Fruit fly (Drosophila melanogaster) whole organism, embryonic: ENCODE data around the gene CG6254.

ENCODE experiments used
- Atf-2 ChIP-seq: fragments of 200-800 bp; sonication (Bioruptor generic); optimal IDR thresholded peaks from 2 replicates; lab custom pipeline; 2016; ENCODE audit warnings: missing biosample characterization, missing genetic modification characterization
- Bgb ChIP-seq: fragments of 200-800 bp; sonication (Bioruptor generic); IDR thresholded peaks from 2 replicates; pipeline ENCODE4 v1.3.6; 2022; ENCODE audit warnings: missing biosample characterization, missing genetic modification characterization; ENCODE audit not compliant: partially characterized antibody
- BtbVII ChIP-seq: fragments of 200-800 bp; sonication (Bioruptor generic); optimal IDR thresholded peaks from 3 replicates; lab custom pipeline; 2017; ENCODE audit warnings: missing biosample characterization, mild to moderate bottlenecking, missing genetic modification characterization
- CG11085 ChIP-seq: fragments of 200-800 bp; sonication (Bioruptor generic); IDR thresholded peaks from 2 replicates; pipeline ENCODE4 v1.3.6; 2022; ENCODE audit warnings: missing biosample characterization, missing genetic modification characterization
- CG12659 ChIP-seq: fragments of 200-800 bp; sonication (Bioruptor generic); optimal IDR thresholded peaks from 3 replicates; lab custom pipeline; 2017; ENCODE audit warnings: mild to moderate bottlenecking, missing biosample characterization, missing genetic modification reagents, missing genetic modification characterization
- CG13775 ChIP-seq: fragments of 200-800 bp; sonication (Bioruptor generic); optimal IDR thresholded peaks from 3 replicates; lab custom pipeline; 2017; ENCODE audit warnings: missing biosample characterization, mild to moderate bottlenecking, missing genetic modification characterization
- CG14667 ChIP-seq: fragments of 200-800 bp; sonication (Bioruptor generic); IDR thresholded peaks from 2 replicates; pipeline ENCODE4 v1.3.6; 2022; ENCODE audit warnings: missing biosample characterization, missing genetic modification characterization
- CG15073 ChIP-seq: fragments of 200-800 bp; sonication (Bioruptor generic); optimal IDR thresholded peaks from 2 replicates; lab custom pipeline; 2016; ENCODE audit warnings: missing biosample characterization, missing genetic modification characterization
- CG34224 ChIP-seq: fragments of 200-800 bp; sonication (Bioruptor generic); IDR thresholded peaks from 3 replicates; pipeline ENCODE4 v1.3.6; 2022; ENCODE audit warnings: missing biosample characterization, missing genetic modification characterization; ENCODE audit not compliant: partially characterized antibody
- CG4282 ChIP-seq: fragments of 200-800 bp; sonication (Bioruptor generic); optimal IDR thresholded peaks from 2 replicates; lab custom pipeline; 2016; ENCODE audit warnings: missing biosample characterization, missing genetic modification characterization
- CG4424 ChIP-seq: fragments of 200-800 bp; sonication (Bioruptor generic); optimal IDR thresholded peaks from 3 replicates; lab custom pipeline; 2016; ENCODE audit warnings: missing biosample characterization, missing genetic modification characterization
- CG5180 ChIP-seq: fragments of 200-800 bp; sonication (Bioruptor generic); optimal IDR thresholded peaks from 3 replicates; lab custom pipeline; 2017; ENCODE audit warnings: missing biosample characterization, missing genetic modification characterization, mild to moderate bottlenecking, moderate library complexity, missing genetic modification reagents
- CG7745 ChIP-seq: fragments of 200-800 bp; sonication (Bioruptor generic); optimal IDR thresholded peaks from 2 replicates; lab custom pipeline; 2018; ENCODE audit warnings: missing biosample characterization, mild to moderate bottlenecking, missing genetic modification characterization, moderate library complexity
- CG7963 ChIP-seq: fragments of 200-800 bp; sonication (Bioruptor generic); IDR thresholded peaks from 3 replicates; pipeline ENCODE4 v1.3.6; 2022; ENCODE audit warnings: missing biosample characterization, missing genetic modification characterization; ENCODE audit not compliant: partially characterized antibody
- CG7987 ChIP-seq: fragments of 200-800 bp; sonication (Bioruptor generic); optimal IDR thresholded peaks from 2 replicates; lab custom pipeline; 2018; ENCODE audit warnings: missing biosample characterization, mild to moderate bottlenecking, missing genetic modification characterization, moderate library complexity
- CG8359 ChIP-seq: fragments of 200-800 bp; sonication (Bioruptor generic); optimal IDR thresholded peaks from 2 replicates; lab custom pipeline; 2017; ENCODE audit warnings: missing biosample characterization, mild to moderate bottlenecking, missing genetic modification characterization, borderline replicate concordance
- CG8388 ChIP-seq: fragments of 200-800 bp; sonication (Bioruptor generic); optimal IDR thresholded peaks from 2 replicates; lab custom pipeline; 2019; ENCODE audit warnings: missing biosample characterization, mild to moderate bottlenecking, missing genetic modification characterization, moderate library complexity
- Dad ChIP-seq: fragments of 200-800 bp; sonication (Bioruptor generic); optimal IDR thresholded peaks from 3 replicates; lab custom pipeline; 2016; ENCODE audit warnings: missing biosample characterization, missing genetic modification characterization
- Dp ChIP-seq: fragments of 200-800 bp; sonication (Bioruptor generic); optimal IDR thresholded peaks from 2 replicates; lab custom pipeline; 2018; ENCODE audit warnings: missing biosample characterization, mild to moderate bottlenecking, missing genetic modification characterization, moderate library complexity
- Drgx ChIP-seq: fragments of 200-800 bp; sonication (Bioruptor generic); IDR thresholded peaks from 2 replicates; pipeline ENCODE4 v1.3.6; 2022; ENCODE audit warnings: missing biosample characterization, missing genetic modification characterization
- Fer1 ChIP-seq: fragments of 200-800 bp; sonication (Bioruptor generic); optimal IDR thresholded peaks from 2 replicates; lab custom pipeline; 2017; ENCODE audit warnings: missing biosample characterization, mild to moderate bottlenecking, missing genetic modification characterization
- Fer3 ChIP-seq: fragments of 200-800 bp; sonication (Bioruptor generic); optimal IDR thresholded peaks from 2 replicates; lab custom pipeline; 2018; ENCODE audit warnings: missing biosample characterization, mild to moderate bottlenecking, missing genetic modification characterization, moderate library complexity
- HLH3B ChIP-seq: fragments of 200-800 bp; sonication (Bioruptor generic); IDR thresholded peaks from 2 replicates; pipeline ENCODE4 v1.3.6; 2022; ENCODE audit warnings: missing biosample characterization, missing genetic modification characterization
- Hsf ChIP-seq: fragments of 200-800 bp; sonication (Bioruptor generic); optimal IDR thresholded peaks from 3 replicates; lab custom pipeline; 2016; ENCODE audit warnings: missing biosample characterization, missing genetic modification characterization
- Lhr ChIP-seq: fragments of 200-800 bp; sonication (Bioruptor generic); optimal IDR thresholded peaks from 3 replicates; lab custom pipeline; 2017; ENCODE audit warnings: mild to moderate bottlenecking, missing biosample characterization, missing genetic modification reagents, missing genetic modification characterization
- Med ChIP-seq: fragments of 200-800 bp; sonication (Bioruptor generic); peaks from one replicate; lab custom pipeline; 2016; ENCODE audit warnings: missing biosample characterization, missing genetic modification characterization, mild to moderate bottlenecking, inconsistent platforms, moderate library complexity
- Mrtf ChIP-seq: fragments of 200-800 bp; sonication (Bioruptor generic); IDR thresholded peaks from 3 replicates; pipeline ENCODE4 v1.3.6; 2022; ENCODE audit warnings: missing biosample characterization, missing genetic modification characterization
- Oaz ChIP-seq: fragments of 200-800 bp; sonication (Bioruptor generic); IDR thresholded peaks from 2 replicates; pipeline ENCODE4 v1.3.6; 2022; ENCODE audit warnings: missing biosample characterization, missing genetic modification characterization
- Tbp ChIP-seq: fragments of >200 bp; optimal IDR thresholded peaks from 2 replicates; lab custom pipeline; 2018; ENCODE audit warnings: missing biosample characterization, missing genetic modification characterization
- Trl ChIP-seq, 3 experiments: fragments of >200 bp in 2 of 3; fragments of 200-800 bp in 1 of 3; sonication (Bioruptor generic) in 1 of 3; optimal IDR thresholded peaks; 2 replicates in 1 of 3; 3 replicates in 2 of 3; lab custom pipeline; 2016 to 2017; ENCODE audit warnings: missing biosample characterization in 1 of 3, missing genetic modification characterization in 1 of 3
- ara ChIP-seq: fragments of 200-800 bp; sonication (Bioruptor generic); IDR thresholded peaks from 2 replicates; pipeline ENCODE4 v1.3.6; 2022; ENCODE audit warnings: missing biosample characterization, missing genetic modification characterization
- chinmo ChIP-seq: fragments of 200-800 bp; sonication (Bioruptor generic); IDR thresholded peaks from 4 replicates; pipeline ENCODE4 v1.3.6; 2022; ENCODE audit warnings: missing biosample characterization, missing genetic modification characterization; ENCODE audit not compliant: partially characterized antibody
- ci ChIP-seq: fragments of 200-800 bp; sonication (Bioruptor generic); IDR thresholded peaks from 3 replicates; pipeline ENCODE4 v1.3.6; 2022; ENCODE audit warnings: missing biosample characterization, missing genetic modification characterization
- gsb-n ChIP-seq: fragments of 200-800 bp; sonication (Bioruptor generic); optimal IDR thresholded peaks from 3 replicates; lab custom pipeline; 2018; ENCODE audit warnings: missing biosample characterization, mild to moderate bottlenecking, missing genetic modification characterization
- jigr1 ChIP-seq: fragments of 200-800 bp; sonication (Bioruptor generic); IDR thresholded peaks from 3 replicates; pipeline ENCODE4 v1.3.6; 2022; ENCODE audit warnings: missing biosample characterization, missing genetic modification characterization
- pnt ChIP-seq: fragments of 200-800 bp; sonication (Bioruptor generic); optimal IDR thresholded peaks from 3 replicates; lab custom pipeline; 2016; ENCODE audit warnings: missing biosample characterization, missing genetic modification characterization
- prd ChIP-seq, 3 experiments: fragments of >200 bp in 2 of 3; fragments of 200-800 bp in 1 of 3; sonication (Bioruptor generic) in 1 of 3; optimal IDR thresholded peaks in 2 of 3; IDR thresholded peaks in 1 of 3; 2 replicates in 2 of 3; 3 replicates in 1 of 3; pipeline versions ENCODE4 v1.3.6 to Lab custom; 2017 to 2022; ENCODE audit warnings: missing biosample characterization in 1 of 3, missing genetic modification characterization in 1 of 3
- pros ChIP-seq: fragments of 200-800 bp; sonication (Bioruptor generic); optimal IDR thresholded peaks from 3 replicates; lab custom pipeline; 2019; ENCODE audit warnings: missing biosample characterization, mild to moderate bottlenecking, missing genetic modification characterization, moderate library complexity
- psq ChIP-seq: fragments of 200-800 bp; sonication (Bioruptor generic); optimal IDR thresholded peaks from 2 replicates; lab custom pipeline; 2017; ENCODE audit warnings: missing biosample characterization, missing genetic modification characterization
- schlank ChIP-seq: fragments of 200-800 bp; sonication (Bioruptor generic); optimal IDR thresholded peaks from 2 replicates; lab custom pipeline; 2018; ENCODE audit warnings: missing biosample characterization, mild to moderate bottlenecking, missing genetic modification characterization
- tgo ChIP-seq: fragments of 200-800 bp; sonication (Bioruptor generic); IDR thresholded peaks from 3 replicates; pipeline ENCODE4 v1.3.6; 2022; ENCODE audit warnings: missing biosample characterization, missing genetic modification characterization
- tio ChIP-seq: fragments of 200-800 bp; sonication (Bioruptor generic); optimal IDR thresholded peaks from 2 replicates; lab custom pipeline; 2017; ENCODE audit warnings: missing biosample characterization, missing genetic modification characterization, inconsistent platforms
- trem ChIP-seq: fragments of 200-800 bp; optimal IDR thresholded peaks from 3 replicates; lab custom pipeline; 2019; ENCODE audit warnings: missing biosample characterization, mild to moderate bottlenecking, missing genetic modification characterization, moderate library complexity
- vvl ChIP-seq: fragments of 200-800 bp; sonication (Bioruptor generic); IDR thresholded peaks from 2 replicates; pipeline ENCODE4 v1.3.6; 2022; ENCODE audit warnings: missing biosample characterization, missing genetic modification characterization

CG6254 gene

DNA sequence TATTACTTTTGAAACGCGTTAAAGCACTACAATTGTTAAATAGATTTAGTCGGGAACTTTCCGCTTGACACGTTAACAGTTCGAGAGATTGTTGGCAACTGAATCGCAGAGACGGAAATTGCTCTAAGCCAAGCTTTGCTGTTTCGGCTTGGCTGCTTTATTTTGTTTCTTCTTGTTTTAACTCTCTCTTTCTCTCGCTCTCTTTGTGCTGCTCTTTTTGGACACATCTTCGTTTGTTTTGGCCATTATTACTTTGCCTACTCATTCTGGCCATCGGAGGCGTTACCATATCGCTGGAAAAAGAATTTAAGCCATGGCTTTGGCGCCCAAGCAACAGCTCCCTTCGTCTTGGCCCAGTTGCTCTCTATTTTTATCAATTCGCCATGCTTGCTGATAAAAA lies 28.4 kb upstream of the CG6254 start, which contains the start of gene CG12814 (continued):
- no peak for TF ChIP-seq CG4424 (GFP tag; lab: Kevin White, UChicago)
- TF ChIP-seq Trl (optimal IDR thresholded peaks at IDR 0.05; lab: Kevin White, UChicago): peak; percentile 55 to 78
- TF ChIP-seq Trl (GFP tag; optimal IDR thresholded peaks at IDR 0.05; lab: Kevin White, UChicago): peak; percentile 20
- no peak for TF ChIP-seq CG8388
- TF ChIP-seq schlank (tag; lab: Kevin White, UChicago): no peak
- TF ChIP-seq Tbp (GFP tag; lab: Kevin White, UChicago): no peak
- no peak for TF ChIP-seq Oaz (GFP tag; lab: Robert Waterston, UW)
- TF ChIP-seq tgo (GFP tag; lab: Robert Waterston, UW): no peak
- TF ChIP-seq Bgb (GFP tag; lab: Robert Waterston, UW): peak; percentile 18; the same call in 1 of the 2 replicates
- no peak for TF ChIP-seq CG7963 (GFP tag; lab: Robert Waterston, UW)
- TF ChIP-seq Fer1 (GFP tag; lab: Kevin White, UChicago): no peak
- no peak for TF ChIP-seq HLH3B (GFP tag; lab: Robert Waterston, UW)
- peak; percentile 62 for TF ChIP-seq Drgx (GFP tag; lab: Robert Waterston, UW)
- TF ChIP-seq pnt (GFP tag; lab: Kevin White, UChicago): no peak
- TF ChIP-seq ci: 0 out of 3 replicates have a peak, but pooled peaks have one; percentile 27
- TF ChIP-seq psq (GFP tag; lab: Kevin White, UChicago): peak; percentile 98
- TF ChIP-seq Med: peak; percentile 36
- TF ChIP-seq Dad (GFP tag; lab: Kevin White, UChicago): no peak
- TF ChIP-seq Hsf (GFP tag; lab: Kevin White, UChicago): no peak
- TF ChIP-seq Lhr: peak; percentile 2
- TF ChIP-seq jigr1 (GFP tag; lab: Robert Waterston, UW): no peak
- no peak for TF ChIP-seq CG5180 (GFP tag; lab: Kevin White, UChicago)
- no peak for TF ChIP-seq Mrtf
- 0 out of 4 replicates have a peak, but pooled peaks have one; percentile 41 for TF ChIP-seq chinmo (GFP tag; lab: Robert Waterston, UW)
- no peak for TF ChIP-seq prd (optimal IDR thresholded peaks at IDR 0.05; lab: Kevin White, UChicago)
- no peak for TF ChIP-seq prd (GFP tag; IDR thresholded peaks at IDR 0.05; lab: Robert Waterston, UW)
- peak; percentile 11; the same call in 1 of the 2 replicates for TF ChIP-seq vvl (GFP tag; lab: Robert Waterston, UW)
- TF ChIP-seq CG15073 (GFP tag; lab: Kevin White, UChicago): no peak
- no peak for TF ChIP-seq CG4282 (GFP tag; lab: Kevin White, UChicago)
- TF ChIP-seq CG7987 (GFP tag; lab: Kevin White, UChicago): no peak
- TF ChIP-seq ara: no peak
- peak; percentile 33; the same call in 1 of the 3 replicates for TF ChIP-seq CG34224 (GFP tag; lab: Robert Waterston, UW)
- TF ChIP-seq CG7745 (tag; lab: Kevin White, UChicago): no peak
- no peak for TF ChIP-seq trem (tag; lab: Kevin White, UChicago)
- no peak for TF ChIP-seq tio
- TF ChIP-seq CG8359 (GFP tag; lab: Kevin White, UChicago): no peak
- no peak for TF ChIP-seq Atf-2 (GFP tag; lab: Kevin White, UChicago)
- TF ChIP-seq pros (GFP tag; lab: Kevin White, UChicago): no peak
- no peak for TF ChIP-seq BtbVII (GFP tag; lab: Kevin White, UChicago)
- no peak for TF ChIP-seq Fer3 (tag; lab: Kevin White, UChicago)
- peak; percentile 81 for TF ChIP-seq Dp (GFP tag; lab: Kevin White, UChicago)
- peak; percentile 26 for TF ChIP-seq gsb-n (tag; lab: Kevin White, UChicago)
- TF ChIP-seq CG11085 (GFP tag; lab: Robert Waterston, UW): no peak
- TF ChIP-seq CG14667 (GFP tag; lab: Robert Waterston, UW): no peak
- peak; percentile 0 for TF ChIP-seq CG12659
- TF ChIP-seq CG13775 (GFP tag; lab: Kevin White, UChicago): no peak
